Fruit fly (Drosophila melanogaster) whole organism, wandering third instar larva: ENCODE data around the gene CG6592.

Experiments
- Abd-B ChIP-seq: fragments of >200 bp; optimal IDR thresholded peaks from 2 replicates; lab custom pipeline; 2017; ENCODE audit warnings: missing biosample characterization, missing genetic modification characterization
- CG32264 ChIP-seq: fragments of 200-800 bp; sonication (Bioruptor generic); optimal IDR thresholded peaks from 2 replicates; lab custom pipeline; 2016; ENCODE audit warnings: missing biosample characterization, missing genetic modification characterization
- CrebA ChIP-seq: fragments of 200-800 bp; sonication (Bioruptor generic); optimal IDR thresholded peaks from 2 replicates; lab custom pipeline; 2016; ENCODE audit warnings: missing biosample characterization, mild to moderate bottlenecking, missing genetic modification characterization, borderline replicate concordance
- Dif ChIP-seq: fragments of 200-275, 200-300 bp; sonication (Bioruptor generic); optimal IDR thresholded peaks from 2 replicates; lab custom pipeline; 2018; ENCODE audit warnings: missing biosample characterization, missing genetic modification characterization; ENCODE audit not compliant: partially characterized antibody
- GATAd ChIP-seq: sonication (Bioruptor generic); optimal IDR thresholded peaks from 2 replicates; lab custom pipeline; 2016; ENCODE audit warnings: missing biosample characterization, missing genetic modification characterization
- HLH106 ChIP-seq: fragments of 200-800 bp; optimal IDR thresholded peaks from 3 replicates; lab custom pipeline; 2019; ENCODE audit warnings: missing biosample characterization, mild to moderate bottlenecking, missing genetic modification characterization, moderate library complexity
- Hr78 ChIP-seq: fragments of >200 bp; optimal IDR thresholded peaks from 2 replicates; lab custom pipeline; 2017; ENCODE audit warnings: missing biosample characterization, missing genetic modification characterization
- Hr83 ChIP-seq: fragments of 200-300 bp; sonication (Bioruptor generic); optimal IDR thresholded peaks from 2 replicates; lab custom pipeline; 2016; ENCODE audit warnings: missing biosample characterization, mild to moderate bottlenecking, missing genetic modification characterization, moderate library complexity; ENCODE audit not compliant: poor library complexity, severe bottlenecking
- Jra ChIP-seq: sonication (Bioruptor generic); optimal IDR thresholded peaks from 2 replicates; lab custom pipeline; 2016; ENCODE audit warnings: missing biosample characterization, missing genetic modification characterization
- Mio ChIP-seq: sonication (Bioruptor generic); optimal IDR thresholded peaks from 2 replicates; lab custom pipeline; 2016; ENCODE audit warnings: missing biosample characterization, missing genetic modification characterization
- Myc ChIP-seq: fragments of >200 bp; optimal IDR thresholded peaks from 2 replicates; lab custom pipeline; 2017
- N ChIP-seq: fragments of >200 bp; optimal IDR thresholded peaks from 2 replicates; lab custom pipeline; 2018; ENCODE audit warnings: missing biosample characterization, missing external identifiers, missing genetic modification characterization
- OdsH ChIP-seq: fragments of 200-800 bp; sonication (Bioruptor generic); optimal IDR thresholded peaks from 2 replicates; lab custom pipeline; 2016; ENCODE audit warnings: missing biosample characterization, mild to moderate bottlenecking, missing genetic modification characterization
- Rel ChIP-seq, 2 experiments: fragments of 200-800 bp; sonication (Bioruptor generic) in 1 of 2; optimal IDR thresholded peaks; 2 replicates in 1 of 2; 3 replicates in 1 of 2; lab custom pipeline; 2016 to 2019; ENCODE audit warnings: mild to moderate bottlenecking in 2 of 2, missing biosample characterization in 2 of 2, missing genetic modification characterization in 2 of 2, moderate library complexity in 1 of 2
- Sp1 ChIP-seq: fragments of 200-800 bp; sonication (Bioruptor generic); optimal IDR thresholded peaks from 3 replicates; lab custom pipeline; 2019; ENCODE audit warnings: missing biosample characterization, mild to moderate bottlenecking, missing genetic modification characterization, moderate library complexity
- Vsx2 ChIP-seq: fragments of 200-300, 225-300 bp; sonication (Bioruptor generic); optimal IDR thresholded peaks from 2 replicates; lab custom pipeline; 2018; ENCODE audit warnings: missing biosample characterization, missing genetic modification characterization; ENCODE audit not compliant: partially characterized antibody
- br ChIP-seq: fragments of 200-800 bp; sonication (Bioruptor generic); optimal IDR thresholded peaks from 2 replicates; lab custom pipeline; 2016; ENCODE audit warnings: missing biosample characterization, missing genetic modification characterization
- dl ChIP-seq, 2 experiments: fragments of 175-275, 200-275 bp in 1 of 2; fragments of 200-275 bp in 1 of 2; sonication (Bioruptor generic); optimal IDR thresholded peaks; lab custom pipeline; 2018; ENCODE audit warnings: mild to moderate bottlenecking in 2 of 2, missing biosample characterization in 2 of 2, missing genetic modification characterization in 2 of 2, moderate library complexity in 2 of 2; ENCODE audit not compliant: partially characterized antibody in 2 of 2, insufficient read depth in 1 of 2
- dmrt93B ChIP-seq: fragments of 200-800 bp; sonication (Bioruptor generic); optimal IDR thresholded peaks from 2 replicates; lab custom pipeline; 2018; ENCODE audit warnings: missing biosample characterization, mild to moderate bottlenecking, missing genetic modification characterization
- foxo ChIP-seq, 2 experiments: fragments of 200-800 bp; sonication (Bioruptor generic); optimal IDR thresholded peaks; 2 replicates in 1 of 2; 3 replicates in 1 of 2; lab custom pipeline; 2016 to 2017; ENCODE audit warnings: missing biosample characterization in 2 of 2, missing genetic modification characterization in 2 of 2
- fru ChIP-seq: fragments of 200-800 bp; sonication (Bioruptor generic); optimal IDR thresholded peaks from 3 replicates; lab custom pipeline; 2016; ENCODE audit warnings: missing biosample characterization, mild to moderate bottlenecking, missing genetic modification characterization
- h ChIP-seq: fragments of 200-800 bp; sonication (Bioruptor generic); optimal IDR thresholded peaks from 3 replicates; lab custom pipeline; 2016; ENCODE audit warnings: missing biosample characterization, mild to moderate bottlenecking, missing genetic modification characterization
- jim ChIP-seq: fragments of 175-275, 200-325 bp; sonication (Bioruptor generic); optimal IDR thresholded peaks from 2 replicates; lab custom pipeline; 2016; ENCODE audit warnings: missing biosample characterization, mild to moderate bottlenecking, missing genetic modification characterization
- lola ChIP-seq: fragments of >200 bp; optimal IDR thresholded peaks from 2 replicates; lab custom pipeline; 2017; ENCODE audit warnings: missing biosample characterization, missing genetic modification characterization
- pan ChIP-seq: fragments of >200 bp; optimal IDR thresholded peaks from 2 replicates; lab custom pipeline; 2017
- psq ChIP-seq: fragments of 200-800 bp; sonication (Bioruptor generic); optimal IDR thresholded peaks from 3 replicates; lab custom pipeline; 2017; ENCODE audit warnings: missing biosample characterization, mild to moderate bottlenecking, missing genetic modification characterization, moderate library complexity
- rgr ChIP-seq: fragments of 200-800 bp; sonication (Bioruptor generic); optimal IDR thresholded peaks from 3 replicates; lab custom pipeline; 2016; ENCODE audit warnings: missing biosample characterization, mild to moderate bottlenecking, missing genetic modification characterization
- sage ChIP-seq: fragments of 200-800 bp; sonication (Bioruptor generic); optimal IDR thresholded peaks from 2 replicates; lab custom pipeline; 2016; ENCODE audit warnings: missing biosample characterization, mild to moderate bottlenecking, missing genetic modification characterization
- tai ChIP-seq: sonication (Bioruptor generic); optimal IDR thresholded peaks from 2 replicates; lab custom pipeline; 2016; ENCODE audit warnings: missing biosample characterization, missing genetic modification characterization
- usp ChIP-seq: fragments of >200 bp; optimal IDR thresholded peaks from 2 replicates; lab custom pipeline; 2017; ENCODE audit warnings: missing biosample characterization, missing genetic modification characterization

The CG6592 gene

DNA sequence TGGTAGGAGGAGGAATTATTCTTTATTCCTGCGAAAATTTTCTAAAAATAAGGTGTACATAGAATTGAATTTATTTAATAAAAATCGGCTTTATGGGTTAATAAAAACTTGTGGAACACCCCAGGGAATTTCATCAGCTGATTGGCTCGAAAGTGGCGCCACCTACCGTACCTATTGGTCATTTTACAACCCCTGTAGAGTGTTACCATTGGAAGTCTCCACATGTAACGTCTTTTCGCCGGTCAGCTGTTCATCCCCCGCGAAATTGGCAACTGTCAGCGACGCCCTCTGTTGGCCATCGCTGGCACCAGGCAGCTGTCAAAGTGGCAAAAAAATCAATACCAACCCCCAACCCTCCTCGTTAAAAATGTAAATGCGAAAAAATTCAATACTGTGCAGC, 23.1 kb downstream of the CG6592 start, which contains the start of gene CG13293:
Gene CG13293 (plus strand): TSS at position 323 of the 400 bp plus-strand sequence.
- TF ChIP-seq Dif (no peak), h (GFP tag; lab: Kevin White, UChicago) (no peak), Rel (GFP tag; optimal IDR thresholded peaks at IDR 0.05; lab: Kevin White, UChicago) (no peak), Rel (tag; optimal IDR thresholded peaks at IDR 0.05; lab: Kevin White, UChicago) (no peak)
- TF ChIP-seq, all 38 proteins: peak for 0

DNA sequence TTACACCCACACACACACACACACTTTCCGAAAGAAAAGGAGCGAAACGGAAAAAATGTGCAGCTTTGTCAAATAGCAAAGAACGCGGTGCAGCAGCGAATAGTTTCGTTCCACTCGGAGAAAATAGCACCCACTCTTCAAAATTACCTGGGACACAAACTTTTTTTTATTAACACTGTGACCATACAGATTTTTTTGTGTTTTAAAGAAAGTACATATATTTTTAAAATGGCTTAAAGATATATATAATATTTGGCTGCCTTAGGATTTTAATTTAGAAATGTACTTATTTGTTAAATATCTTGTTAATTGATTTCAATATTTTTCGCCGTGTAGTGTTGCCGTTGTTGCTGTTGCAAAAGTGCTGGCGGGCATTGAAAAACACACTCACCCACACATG, 25.0 kb downstream of the CG6592 start:
- TF ChIP-seq dl (GFP tag; optimal IDR thresholded peaks at IDR 0.05; lab: Kevin White, UChicago; ENCODE audit: insufficient read depth in 1 of 2, partially characterized antibody in 2 of 2) (no peak), br (GFP tag; lab: Kevin White, UChicago) (no peak), sage (GFP tag; lab: Kevin White, UChicago) (no peak)

DNA sequence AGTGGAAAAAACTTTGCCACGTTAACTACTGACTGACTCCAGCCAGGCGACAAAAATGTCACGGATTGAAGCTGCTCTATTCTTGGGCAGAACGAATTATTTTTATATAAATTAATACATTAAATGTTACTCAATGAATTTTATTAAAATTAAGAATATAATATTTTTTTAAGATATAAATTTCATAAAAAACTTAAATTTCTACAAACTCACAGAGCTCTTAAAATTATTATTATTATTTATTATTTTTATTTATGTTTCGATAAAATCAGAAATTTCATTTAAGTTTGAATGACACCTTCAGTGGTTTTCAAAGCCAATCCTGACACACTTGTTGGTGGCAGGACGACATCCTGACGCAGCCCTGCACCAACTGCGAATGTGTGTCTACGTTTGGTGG, 25.7 kb downstream of the CG6592 start:
- TF ChIP-seq fru (GFP tag; lab: Kevin White, UChicago) (no peak), tai (GFP tag; lab: Kevin White, UChicago) (no peak), Mio (GFP tag; lab: Kevin White, UChicago) (no peak), OdsH (GFP tag; lab: Kevin White, UChicago) (peak; percentile 23), Hr78 (GFP tag; lab: Kevin White, UChicago) (no peak), foxo (GFP tag; optimal IDR thresholded peaks at IDR 0.05; lab: Kevin White, UChicago) (peak in 1 of 2 experiments; percentile 24), Vsx2 (no peak), Myc (no peak), N (GFP tag; lab: Kevin White, UChicago) (no peak), h (GFP tag; lab: Kevin White, UChicago) (peak; percentile 21), Sp1 (peak; percentile 32), usp (no peak), br (GFP tag; lab: Kevin White, UChicago) (no peak), lola (GFP tag; lab: Kevin White, UChicago) (no peak), GATAd (GFP tag; lab: Kevin White, UChicago) (no peak), psq (GFP tag; lab: Kevin White, UChicago) (peak; percentile 42), Hr83 (GFP tag; lab: Kevin White, UChicago) (no peak), jim (GFP tag; lab: Kevin White, UChicago) (no peak), CrebA (GFP tag; lab: Kevin White, UChicago) (no peak), HLH106 (tag; lab: Kevin White, UChicago) (peak; percentile 30), rgr (GFP tag; lab: Kevin White, UChicago) (peak; percentile 30), dmrt93B (GFP tag; lab: Kevin White, UChicago) (no peak), dl (GFP tag; optimal IDR thresholded peaks at IDR 0.05; lab: Kevin White, UChicago; ENCODE audit: insufficient read depth in 1 of 2, partially characterized antibody in 2 of 2) (no peak), Abd-B (GFP tag; lab: Kevin White, UChicago) (no peak)

DNA sequence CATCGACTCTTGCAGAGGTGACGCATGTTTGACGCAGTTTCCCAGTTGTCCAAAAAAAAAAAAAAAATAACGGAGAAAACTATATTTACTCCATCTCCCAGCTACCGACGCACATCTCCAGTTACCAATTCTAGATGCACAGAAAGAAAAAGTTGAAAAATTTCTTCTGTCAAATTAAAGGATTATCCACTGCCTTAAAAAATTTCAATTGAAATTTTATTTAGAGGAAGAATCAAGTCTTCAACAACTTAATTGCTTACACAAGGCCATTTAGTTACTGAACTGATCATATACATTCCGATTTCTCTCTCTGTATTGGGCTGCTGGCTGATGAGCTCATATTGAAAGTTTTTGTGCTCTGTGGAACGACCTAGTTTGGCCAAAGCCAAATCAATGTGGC, 26.5 kb downstream of the CG6592 start:
- no peak for TF ChIP-seq tai (GFP tag; lab: Kevin White, UChicago)
- peak in 1 of 2 experiments; percentile 0 for TF ChIP-seq foxo (GFP tag; optimal IDR thresholded peaks at IDR 0.05; lab: Kevin White, UChicago)

DNA sequence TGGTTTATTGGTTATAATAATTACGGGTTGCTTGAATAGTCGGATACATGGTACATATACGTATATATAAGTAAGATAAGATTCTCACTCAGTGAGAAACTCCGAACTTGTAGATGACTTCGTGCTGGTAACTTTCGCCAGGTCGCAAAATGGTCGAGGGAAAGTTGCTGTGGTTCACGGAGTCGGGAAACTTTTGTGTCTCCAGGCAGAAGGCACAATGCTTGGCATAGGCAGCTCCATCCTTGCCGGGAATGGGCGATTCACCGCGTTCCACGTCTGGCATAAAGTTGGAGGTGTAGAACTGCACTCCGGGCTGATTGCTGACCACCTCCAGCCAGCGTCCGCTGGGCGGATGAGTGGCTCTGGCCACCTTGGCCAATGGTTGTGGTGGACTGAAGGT, 33.8 kb downstream of the CG6592 start, which contains the start of gene CG10469:
Gene CG10469 (minus strand): TSS at position 101 of the 400 bp plus-strand sequence.
- no peak for TF ChIP-seq pan (lab: Kevin White, UChicago)
- TF ChIP-seq Hr83 (GFP tag; lab: Kevin White, UChicago) = no peak
- no peak for TF ChIP-seq Jra (GFP tag; lab: Kevin White, UChicago)
- TF ChIP-seq psq (GFP tag; lab: Kevin White, UChicago) = no peak
- TF ChIP-seq dl (GFP tag; optimal IDR thresholded peaks at IDR 0.05; lab: Kevin White, UChicago; ENCODE audit: insufficient read depth in 1 of 2, partially characterized antibody in 2 of 2) = no peak
- no peak for TF ChIP-seq usp
- no peak for TF ChIP-seq CG32264 (GFP tag; lab: Kevin White, UChicago)
- TF ChIP-seq foxo (GFP tag; optimal IDR thresholded peaks at IDR 0.05; lab: Kevin White, UChicago) = no peak
- TF ChIP-seq lola (GFP tag; lab: Kevin White, UChicago) = no peak
